Fruit fly (Drosophila melanogaster): ENCODE data around the gene kumpel.

kumpel gene

dm6 chr3R:25885136-25885535, 21.7 kb upstream of the kumpel start (continued):
- TF ChIP-seq pnt (GFP tag; optimal IDR thresholded peaks at IDR 0.05) = no peak
- no peak for TF ChIP-seq CG15073 (GFP tag; optimal IDR thresholded peaks at IDR 0.05)
- TF ChIP-seq tio (GFP tag; optimal IDR thresholded peaks at IDR 0.05) = no peak
- no peak for TF ChIP-seq croc (GFP tag; conservative IDR thresholded peaks at IDR 0.05)
- no peak for TF ChIP-seq Aef1 (GFP tag; IDR thresholded peaks at IDR 0.05)
- no peak for TF ChIP-seq Doc2 (GFP tag; IDR thresholded peaks at IDR 0.05)
- no peak for TF ChIP-seq Trl (optimal IDR thresholded peaks at IDR 0.05)
- peak; percentile 39 for TF ChIP-seq Trl (GFP tag; optimal IDR thresholded peaks at IDR 0.05)
- TF ChIP-seq CG1832 (GFP tag; optimal IDR thresholded peaks at IDR 0.05) = no peak
- no peak for TF ChIP-seq Sox100B (GFP tag; optimal IDR thresholded peaks at IDR 0.05)
- no peak for TF ChIP-seq CG13624 (GFP tag; optimal IDR thresholded peaks at IDR 0.05)
- no peak for TF ChIP-seq ap (GFP tag; IDR thresholded peaks at IDR 0.05)
- no peak for TF ChIP-seq CG7372 (GFP tag; IDR thresholded peaks at IDR 0.05)
- TF ChIP-seq ranshi (GFP tag; IDR thresholded peaks at IDR 0.05) = no peak
- no peak for TF ChIP-seq vnd (GFP tag; IDR thresholded peaks at IDR 0.05; ENCODE audit: partially characterized antibody)
- TF ChIP-seq CG12659 (GFP tag; optimal IDR thresholded peaks at IDR 0.05) = no peak
- no peak for TF ChIP-seq h (optimal IDR thresholded peaks at IDR 0.05)
- TF ChIP-seq unc-4 (GFP tag; IDR thresholded peaks at IDR 0.05; ENCODE audit: partially characterized antibody) = no peak
- TF ChIP-seq CG7745 (tag; optimal IDR thresholded peaks at IDR 0.05) = peak; percentile 72
- TF ChIP-seq CG11085 (GFP tag; IDR thresholded peaks at IDR 0.05) = no peak
- peak; percentile 38 for TF ChIP-seq gsb-n (tag; optimal IDR thresholded peaks at IDR 0.05)
- no peak for TF ChIP-seq cwo (GFP tag; optimal IDR thresholded peaks at IDR 0.05)
- TF ChIP-seq tup (GFP tag; optimal IDR thresholded peaks at IDR 0.05) = no peak
- peak; percentile 24 for TF ChIP-seq CG12071 (GFP tag; optimal IDR thresholded peaks at IDR 0.05)
- peak; percentile 56 for TF ChIP-seq Vsx1 (GFP tag; optimal IDR thresholded peaks at IDR 0.05)

dm6 chr3R:25888307-25889075, 18.3 kb upstream of the kumpel start, which contains the start of gene Lnk:
TSS of gene Lnk (plus strand) at chr3R:25888542.
- TF ChIP-seq Dad (GFP tag; optimal IDR thresholded peaks at IDR 0.05) = no peak
- TF ChIP-seq unc-4 (GFP tag; IDR thresholded peaks at IDR 0.05; ENCODE audit: partially characterized antibody) = peak; percentile 91
- no peak for TF ChIP-seq CG7357 (GFP tag; IDR thresholded peaks at IDR 0.05)
- TF ChIP-seq CG2199 (GFP tag; IDR thresholded peaks at IDR 0.05) = no peak
- TF ChIP-seq CG14667 (GFP tag; IDR thresholded peaks at IDR 0.05) = no peak
- no peak for TF ChIP-seq CG3163 (GFP tag; optimal IDR thresholded peaks at IDR 0.05)
- peak; percentile 75 for TF ChIP-seq HLH4C (GFP tag; IDR thresholded peaks at IDR 0.05; ENCODE audit: partially characterized antibody)
- TF ChIP-seq CTCF (GFP tag; optimal IDR thresholded peaks at IDR 0.05) = peak; percentile 88
- no peak for TF ChIP-seq CG7839 (tag; optimal IDR thresholded peaks at IDR 0.05)
- TF ChIP-seq dpn (GFP tag; optimal IDR thresholded peaks at IDR 0.05) = peak; percentile 10 to 33
- TF ChIP-seq insv (GFP tag; optimal IDR thresholded peaks at IDR 0.05) = peak in 1 of 2 experiments; percentile 71
- TF ChIP-seq CG12391 (tag; optimal IDR thresholded peaks at IDR 0.05) = peak; percentile 22
- peak; percentile 3 for TF ChIP-seq CG9437 (GFP tag; optimal IDR thresholded peaks at IDR 0.05)
- peak; percentile 43 for TF ChIP-seq nau (GFP tag; optimal IDR thresholded peaks at IDR 0.05)
- peak; percentile 47 for TF ChIP-seq Myb (GFP tag; optimal IDR thresholded peaks at IDR 0.05)
- TF ChIP-seq Sox100B (GFP tag; optimal IDR thresholded peaks at IDR 0.05) = no peak
- TF ChIP-seq HHEX (GFP tag; optimal IDR thresholded peaks at IDR 0.05) = no peak
- TF ChIP-seq Hsf (GFP tag; optimal IDR thresholded peaks at IDR 0.05) = no peak
- no peak for TF ChIP-seq fd64A (GFP tag; optimal IDR thresholded peaks at IDR 0.05)
- TF ChIP-seq CG7987 (GFP tag; optimal IDR thresholded peaks at IDR 0.05) = no peak
- TF ChIP-seq her (GFP tag; optimal IDR thresholded peaks at IDR 0.05) = no peak
- no peak for TF ChIP-seq Eip74EF (GFP tag; optimal IDR thresholded peaks at IDR 0.05)
- no peak for TF ChIP-seq CG18619 (GFP tag; optimal IDR thresholded peaks at IDR 0.05)
- TF ChIP-seq sima (GFP tag; optimal IDR thresholded peaks at IDR 0.05) = no peak
- peak; percentile 45 for TF ChIP-seq kni (GFP tag; optimal IDR thresholded peaks at IDR 0.05)
- no peak for TF ChIP-seq CG3065 (GFP tag; optimal IDR thresholded peaks at IDR 0.05)
- TF ChIP-seq CG14441 (GFP tag; IDR thresholded peaks at IDR 0.05) = no peak
- no peak for TF ChIP-seq cato (GFP tag; optimal IDR thresholded peaks at IDR 0.05; ENCODE audit: borderline replicate concordance)

All from whole organism, embryonic.